Fruit fly (Drosophila melanogaster): ENCODE measurements around the gene CG32713.

DNA sequence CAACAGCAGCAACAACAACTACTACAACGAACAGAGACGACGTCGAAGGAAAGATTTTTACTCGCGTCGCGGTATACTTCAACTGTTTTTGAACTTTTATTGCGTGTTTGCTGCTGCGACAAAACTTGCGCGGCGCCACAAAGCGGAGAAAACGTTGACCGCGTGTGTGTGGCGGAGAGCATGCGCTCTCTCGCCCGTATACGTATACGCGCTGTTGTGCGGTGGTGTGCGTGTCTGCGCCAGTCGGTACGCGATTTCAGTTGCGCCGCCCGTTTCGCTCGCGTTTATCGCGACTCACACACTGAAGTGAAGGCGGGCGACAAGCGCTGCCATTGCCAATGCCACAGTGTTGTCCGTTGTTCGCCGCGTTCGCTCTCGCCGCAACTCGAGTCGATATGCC, 47.6 kb downstream of the CG32713 start:
- peak; percentile 31 for TF ChIP-seq dac (GFP tag; optimal IDR thresholded peaks at IDR 0.05)
- peak; percentile 85; the same call in 1 of the 2 replicates for TF ChIP-seq CG11294 (GFP tag; IDR thresholded peaks at IDR 0.05)
- no peak for TF ChIP-seq Sox14 (GFP tag; optimal IDR thresholded peaks at IDR 0.05)
- peak; percentile 12 for TF ChIP-seq Lpt (GFP tag; optimal IDR thresholded peaks at IDR 0.05)
- no peak for TF ChIP-seq Ets21C (GFP tag; optimal IDR thresholded peaks at IDR 0.05)
- peak; percentile 42 for TF ChIP-seq fkh (GFP tag; optimal IDR thresholded peaks at IDR 0.05)
- TF ChIP-seq Sox102F (GFP tag; optimal IDR thresholded peaks at IDR 0.05), result peak; percentile 74
- no peak for TF ChIP-seq Met (GFP tag; optimal IDR thresholded peaks at IDR 0.05)
- peak; percentile 71 for TF ChIP-seq dsx (GFP tag; optimal IDR thresholded peaks at IDR 0.05; ENCODE audit: poor library complexity, severe bottlenecking)
- TF ChIP-seq CG6163 (GFP tag; IDR thresholded peaks at IDR 0.05), result peak; percentile 96
- TF ChIP-seq topi (GFP tag; optimal IDR thresholded peaks at IDR 0.05), result peak; percentile 63
- peak; percentile 24 for TF ChIP-seq Blimp-1 (GFP tag; optimal IDR thresholded peaks at IDR 0.05)
